Worm (Caenorhabditis elegans) whole organism, midembryonic: ENCODE measurements around the gene fbxa-75.

Experiments
- T22C8.4 ChIP-seq: fragments of 200-800 bp; sonication (Bioruptor generic); IDR thresholded peaks from 2 replicates; pipeline ENCODE4 v1.3.6; 2022; ENCODE audit warnings: missing genetic modification characterization, missing compliant biosample characterization
- cog-1 ChIP-seq: sonication (generic microtip); optimal IDR thresholded peaks from 2 replicates; lab custom pipeline; 2016; ENCODE audit warnings: missing genetic modification characterization, missing compliant biosample characterization
- flt-1 ChIP-seq: fragments of 200-800 bp; sonication (Bioruptor generic); IDR thresholded peaks from 2 replicates; pipeline ENCODE4 v1.3.6; 2022; ENCODE audit warnings: missing genetic modification characterization, missing compliant biosample characterization
- klf-2 ChIP-seq: fragments of 200-800 bp; sonication (Bioruptor generic); conservative IDR thresholded peaks from 2 replicates; pipeline ENCODE4 v1.3.6; 2022; ENCODE audit warnings: missing genetic modification reagents, missing genetic modification characterization, missing compliant biosample characterization
- med-1 ChIP-seq: sonication (generic microtip); optimal IDR thresholded peaks from 2 replicates; lab custom pipeline; 2017; ENCODE audit warnings: missing genetic modification characterization, mild to moderate bottlenecking, missing compliant biosample characterization, antibody characterized with exemption, missing genetic modification reagents; ENCODE audit not compliant: insufficient read depth
- ref-1 ChIP-seq: fragments of 200-800 bp; sonication (Bioruptor generic); conservative IDR thresholded peaks from 2 replicates; pipeline ENCODE4 v1.3.6; 2022; ENCODE audit warnings: missing genetic modification reagents, missing genetic modification characterization, missing compliant biosample characterization
- tab-1 ChIP-seq: fragments of 200-800 bp; sonication (Bioruptor generic); IDR thresholded peaks from 2 replicates; pipeline ENCODE4 v1.3.6; 2022; ENCODE audit warnings: missing genetic modification characterization, missing compliant biosample characterization
- ztf-23 ChIP-seq: fragments of 200-800 bp; sonication (Bioruptor generic); IDR thresholded peaks from 2 replicates; pipeline ENCODE4 v1.3.6; 2022; ENCODE audit warnings: missing genetic modification reagents, missing genetic modification characterization, missing compliant biosample characterization
- ztf-29 ChIP-seq: fragments of 200-800 bp; sonication (Bioruptor generic); IDR thresholded peaks from 2 replicates; pipeline ENCODE4 v1.3.6; 2022; ENCODE audit warnings: missing genetic modification reagents, missing genetic modification characterization, missing compliant biosample characterization

The fbxa-75 gene

DNA sequence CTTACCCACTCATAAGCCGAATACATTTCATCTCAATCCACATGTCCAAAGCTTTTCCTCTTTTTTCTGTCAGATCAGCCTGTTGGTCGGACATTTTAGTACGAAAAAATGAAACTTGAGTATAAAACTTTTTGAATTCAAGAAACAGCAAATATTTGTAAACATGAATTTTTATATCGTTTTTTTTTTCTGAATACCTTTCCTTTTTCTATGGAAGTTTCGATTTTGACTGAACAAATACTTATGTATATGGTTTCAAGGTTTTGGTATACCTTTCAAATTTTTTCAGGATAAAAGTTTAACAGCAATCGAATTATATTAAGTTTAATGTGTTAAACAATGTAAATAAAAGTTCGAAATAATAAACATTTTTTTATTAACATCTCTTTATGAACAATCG, 36.7 kb downstream of the fbxa-75 start, which contains the start of gene fbxa-5:
fbxa-5 (minus strand) TSS at position 101 of the 400 bp plus-strand sequence.
- TF ChIP-seq med-1 (GFP tag; lab: Kevin White, UChicago) (no peak), tab-1 (GFP tag; lab: Robert Waterston, UW) (no peak), ztf-29 (no peak), T22C8.4 (GFP tag; lab: Robert Waterston, UW) (no peak), ztf-23 (GFP tag; lab: Robert Waterston, UW) (no peak), flt-1 (no peak), cog-1 (tag; lab: Kevin White, UChicago) (no peak)

- no peak for TF ChIP-seq med-1 (GFP tag; lab: Kevin White, UChicago)
- TF ChIP-seq flt-1 = no peak
- no peak for TF ChIP-seq ztf-23 (GFP tag; lab: Robert Waterston, UW)
- no peak for TF ChIP-seq ztf-29
- no peak for TF ChIP-seq T22C8.4 (GFP tag; lab: Robert Waterston, UW)
- no peak for TF ChIP-seq cog-1 (tag; lab: Kevin White, UChicago)
- no peak for TF ChIP-seq klf-2 (GFP tag; lab: Robert Waterston, UW)
- no peak for TF ChIP-seq tab-1 (GFP tag; lab: Robert Waterston, UW)
- no peak for TF ChIP-seq ref-1 (GFP tag; lab: Robert Waterston, UW)
Observed at ce11 chrIII:1342488-1342887, 39.0 kb downstream of the fbxa-75 start, which contains the start of gene fbxa-26. fbxa-26 (minus strand) TSS chrIII:1342522.

ce11 chrIII:1342919-1343419, 39.5 kb downstream of the fbxa-75 start, which contains the start of gene fbxa-27:
fbxa-27 (plus strand) TSS chrIII:1342969.
- no peak for TF ChIP-seq cog-1 (tag; lab: Kevin White, UChicago)
- TF ChIP-seq ref-1 (GFP tag; lab: Robert Waterston, UW) = no peak
- no peak for TF ChIP-seq flt-1
- TF ChIP-seq T22C8.4 (GFP tag; lab: Robert Waterston, UW) = no peak
- no peak for TF ChIP-seq med-1 (GFP tag; lab: Kevin White, UChicago)
- TF ChIP-seq klf-2 (GFP tag; lab: Robert Waterston, UW) = no peak
- no peak for TF ChIP-seq ztf-29
- TF ChIP-seq tab-1 (GFP tag; lab: Robert Waterston, UW) = no peak
- TF ChIP-seq ztf-23 (GFP tag; lab: Robert Waterston, UW) = no peak

DNA sequence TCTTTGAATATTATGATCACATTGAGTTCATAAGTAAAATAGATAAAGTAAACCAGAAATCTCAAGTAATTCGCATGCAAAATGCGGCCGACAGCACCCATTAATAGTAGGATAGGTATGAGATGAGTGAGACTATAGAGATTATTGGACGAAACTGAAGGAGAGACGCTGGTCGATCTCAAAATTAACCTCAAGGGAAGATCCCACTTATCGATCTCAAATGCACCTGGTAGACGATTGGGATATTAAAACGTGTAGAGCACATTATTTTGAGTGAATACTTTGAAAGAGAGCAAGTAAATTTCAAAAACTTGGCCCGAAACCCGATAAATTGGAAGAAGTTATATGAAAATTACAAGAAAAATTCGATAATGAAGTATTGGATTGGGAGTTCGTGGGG, 42.2 kb downstream of the fbxa-75 start, which contains the start of gene Y82E9BL.6:
Y82E9BL.6 (minus strand) TSS at position 101 of the 400 bp plus-strand sequence.
- TF ChIP-seq klf-2 (GFP tag; lab: Robert Waterston, UW) (no peak), cog-1 (tag; lab: Kevin White, UChicago) (no peak), ztf-23 (GFP tag; lab: Robert Waterston, UW) (no peak), ztf-29 (no peak), tab-1 (GFP tag; lab: Robert Waterston, UW) (no peak), med-1 (GFP tag; lab: Kevin White, UChicago) (no peak), ref-1 (GFP tag; lab: Robert Waterston, UW) (no peak), flt-1 (no peak), T22C8.4 (GFP tag; lab: Robert Waterston, UW) (no peak)

DNA sequence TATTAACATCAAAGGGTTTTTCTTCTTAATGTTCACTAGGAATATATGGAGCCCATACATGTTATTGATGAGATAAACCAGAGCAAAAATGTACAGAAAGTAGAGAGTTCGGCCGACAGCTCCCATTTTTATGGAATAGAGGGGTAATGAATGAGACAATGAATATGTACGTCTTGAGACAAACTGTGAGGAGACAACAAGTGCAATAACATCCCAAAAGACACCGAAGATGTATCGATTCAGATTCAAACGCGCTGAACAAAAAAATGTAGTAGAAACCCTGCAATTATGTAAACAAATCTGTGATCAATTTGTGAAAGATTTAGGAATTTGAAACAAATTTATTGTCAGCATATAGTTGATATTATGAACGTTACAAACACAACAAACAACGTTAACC, 43.5 kb downstream of the fbxa-75 start:
- TF ChIP-seq ztf-23 (GFP tag; lab: Robert Waterston, UW) = no peak
- TF ChIP-seq cog-1 (tag; lab: Kevin White, UChicago) = no peak
- TF ChIP-seq med-1 (GFP tag; lab: Kevin White, UChicago) = no peak
- no peak for TF ChIP-seq klf-2 (GFP tag; lab: Robert Waterston, UW)
- no peak for TF ChIP-seq ztf-29
- no peak for TF ChIP-seq ref-1 (GFP tag; lab: Robert Waterston, UW)
- TF ChIP-seq flt-1 = no peak
- no peak for TF ChIP-seq T22C8.4 (GFP tag; lab: Robert Waterston, UW)

ce11 chrIII:1347539-1347938, 44.0 kb downstream of the fbxa-75 start, which contains the start of gene Y82E9BL.5:
Y82E9BL.5 (minus strand) TSS chrIII:1347639.
- TF ChIP-seq med-1 (GFP tag; lab: Kevin White, UChicago) (no peak), cog-1 (tag; lab: Kevin White, UChicago) (no peak), ztf-29 (no peak), flt-1 (no peak), ztf-23 (GFP tag; lab: Robert Waterston, UW) (no peak), ref-1 (GFP tag; lab: Robert Waterston, UW) (no peak), T22C8.4 (GFP tag; lab: Robert Waterston, UW) (no peak), klf-2 (GFP tag; lab: Robert Waterston, UW) (no peak), tab-1 (GFP tag; lab: Robert Waterston, UW) (no peak)

ce11 chrIII:1349313-1349712, 45.8 kb downstream of the fbxa-75 start, which contains the start of gene fbxa-25:
fbxa-25 (minus strand) TSS chrIII:1349450.
- TF ChIP-seq ref-1 (GFP tag; lab: Robert Waterston, UW) (no peak), T22C8.4 (GFP tag; lab: Robert Waterston, UW) (no peak)

DNA sequence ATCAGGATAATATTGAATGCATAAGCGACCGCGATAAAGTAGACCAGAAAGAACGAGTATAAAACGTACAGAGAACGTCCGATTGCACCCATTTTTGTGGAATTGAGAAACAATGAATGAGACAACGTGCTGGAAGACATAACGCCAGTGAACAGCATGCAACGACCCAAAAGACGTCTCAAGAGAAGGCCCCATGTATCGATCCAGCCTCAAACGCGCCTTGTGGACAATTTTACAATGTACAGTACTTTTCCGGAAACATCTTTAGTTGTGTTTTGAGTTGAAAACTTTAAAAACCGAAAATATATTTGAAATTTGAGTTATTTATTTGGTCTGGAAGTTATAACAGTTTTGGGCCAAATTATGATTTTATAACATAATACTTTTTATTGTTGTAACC, 47.2 kb downstream of the fbxa-75 start, which contains the start of gene Y82E9BL.3:
Y82E9BL.3 (minus strand) TSS at position 101 of the 400 bp plus-strand sequence.
- TF ChIP-seq flt-1 = no peak

DNA sequence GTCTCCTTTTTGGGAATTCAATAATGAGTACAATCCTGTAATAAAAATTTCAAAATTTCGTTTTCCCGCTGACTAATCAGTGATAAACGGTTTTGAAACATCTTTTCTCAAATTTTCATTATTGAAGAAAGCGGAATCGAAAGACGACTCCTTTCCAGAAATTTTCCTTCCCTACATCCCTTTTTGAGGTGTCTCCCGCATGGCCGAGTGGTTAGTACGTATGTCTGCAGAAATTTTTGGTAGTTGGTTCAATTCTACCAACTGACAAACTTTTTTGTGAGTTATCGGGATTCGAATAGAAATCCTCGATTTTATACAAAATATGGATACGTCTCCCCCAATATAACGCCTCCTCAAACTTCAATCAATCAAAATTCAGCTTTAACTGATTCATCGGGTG, 51.0 kb downstream of the fbxa-75 start:
- no peak for TF ChIP-seq klf-2 (GFP tag; lab: Robert Waterston, UW)
- no peak for TF ChIP-seq ref-1 (GFP tag; lab: Robert Waterston, UW)
- no peak for TF ChIP-seq ztf-29
- no peak for TF ChIP-seq tab-1 (GFP tag; lab: Robert Waterston, UW)
- no peak for TF ChIP-seq cog-1 (tag; lab: Kevin White, UChicago)
- TF ChIP-seq ztf-23 (GFP tag; lab: Robert Waterston, UW) = no peak
- TF ChIP-seq flt-1 = no peak
- no peak for TF ChIP-seq T22C8.4 (GFP tag; lab: Robert Waterston, UW)
- TF ChIP-seq med-1 (GFP tag; lab: Kevin White, UChicago) = no peak
